Worm (Caenorhabditis elegans) whole organism, L4 larva: Measurements from ENCODE around the gene R06B10.7.

ENCODE experiments used
- gei-8 ChIP-seq: fragments of 200-800 bp; sonication (Bioruptor generic); optimal IDR thresholded peaks from 2 replicates; lab custom pipeline; 2018; ENCODE audit warnings: mild to moderate bottlenecking, missing genetic modification characterization, missing compliant biosample characterization
- lin-13 ChIP-seq: fragments of 150-350 bp; optimal IDR thresholded peaks from 2 replicates; lab custom pipeline; 2014; ENCODE audit warnings: missing biosample characterization, missing genetic modification reagents, missing genetic modification characterization
- lin-39 ChIP-seq: fragments of 150-350 bp; optimal IDR thresholded peaks from 2 replicates; lab custom pipeline; 2014; ENCODE audit warnings: missing biosample characterization, missing genetic modification reagents, missing genetic modification characterization

- TF ChIP-seq lin-39 (tag; lab: Kevin White, UChicago) (no peak), gei-8 (GFP tag; lab: Kevin White, UChicago) (no peak), lin-13 (GFP tag; lab: Kevin White, UChicago) (no peak)
These were observed 3.3 kb upstream of the R06B10.7 start for ce11 chrIII:1004464-1004863.
